Worm (Caenorhabditis elegans) whole organism, late embryonic: ENCODE results near the gene secs-1.

Source experiments
- K09A11.1 ChIP-seq: sonication (generic microtip); optimal IDR thresholded peaks from 2 replicates; lab custom pipeline; 2017; ENCODE audit warnings: antibody characterized with exemption, mild to moderate bottlenecking, missing genetic modification characterization, missing compliant biosample characterization; ENCODE audit not compliant: insufficient read depth
- lin-11 ChIP-seq: fragments of 200-800 bp; sonication (Bioruptor generic); optimal IDR thresholded peaks from 2 replicates; lab custom pipeline; 2018; ENCODE audit warnings: mild to moderate bottlenecking, missing genetic modification characterization, missing compliant biosample characterization
- pha-2 ChIP-seq: sonication (generic microtip); optimal IDR thresholded peaks from 2 replicates; lab custom pipeline; 2017; ENCODE audit warnings: mild to moderate bottlenecking, missing genetic modification characterization, missing compliant biosample characterization

ce11 chrV:10818498-10818897 is 14.2 kb upstream of the secs-1 start:
- TF ChIP-seq K09A11.1 (tag; lab: Kevin White, UChicago) (no peak), pha-2 (no peak), lin-11 (tag; lab: Kevin White, UChicago) (no peak)
